Fruit fly (Drosophila melanogaster) whole organism, embryonic: ENCODE data around the gene CG14778.

ENCODE experiments used
- ATbp ChIP-seq: fragments of 200-800 bp; sonication (Bioruptor generic); optimal IDR thresholded peaks from 2 replicates; lab custom pipeline; 2017; ENCODE audit warnings: missing biosample characterization, mild to moderate bottlenecking, missing genetic modification characterization, missing genetic modification reagents
- CG10654 ChIP-seq: fragments of 200-800 bp; sonication (Bioruptor generic); optimal IDR thresholded peaks from 2 replicates; lab custom pipeline; 2016; ENCODE audit warnings: missing biosample characterization, missing genetic modification characterization
- CG11247 ChIP-seq: fragments of 200-800 bp; sonication (Bioruptor generic); IDR thresholded peaks from 2 replicates; pipeline ENCODE4 v1.3.6; 2022; ENCODE audit warnings: missing biosample characterization, missing genetic modification characterization
- CG12071 ChIP-seq: fragments of 200-800 bp; sonication (Bioruptor generic); optimal IDR thresholded peaks from 3 replicates; lab custom pipeline; 2018; ENCODE audit warnings: missing biosample characterization, mild to moderate bottlenecking, missing genetic modification characterization
- CG12104 ChIP-seq: fragments of 200-800 bp; sonication (Bioruptor generic); optimal IDR thresholded peaks from 3 replicates; lab custom pipeline; 2016; ENCODE audit warnings: missing biosample characterization, missing genetic modification characterization
- CG13424 ChIP-seq: fragments of 200-800 bp; sonication (Bioruptor generic); optimal IDR thresholded peaks from 2 replicates; lab custom pipeline; 2019; ENCODE audit warnings: missing biosample characterization, mild to moderate bottlenecking, missing genetic modification characterization, moderate library complexity
- CG1529 ChIP-seq: fragments of 200-800 bp; sonication (Bioruptor generic); optimal IDR thresholded peaks from 3 replicates; lab custom pipeline; 2018; ENCODE audit warnings: missing biosample characterization, missing genetic modification characterization
- CG1603 ChIP-seq: fragments of 200-800 bp; sonication (Bioruptor generic); optimal IDR thresholded peaks from 2 replicates; lab custom pipeline; 2019; ENCODE audit warnings: missing biosample characterization, mild to moderate bottlenecking, missing genetic modification characterization, moderate library complexity
- CG17328 ChIP-seq: fragments of 200-800 bp; sonication (Bioruptor generic); IDR thresholded peaks from 2 replicates; pipeline ENCODE4 v1.3.6; 2022; ENCODE audit warnings: missing biosample characterization, missing genetic modification characterization
- CG18476 ChIP-seq: fragments of 200-800 bp; sonication (Bioruptor generic); optimal IDR thresholded peaks from 2 replicates; lab custom pipeline; 2016; ENCODE audit warnings: missing biosample characterization, mild to moderate bottlenecking, missing genetic modification characterization
- CG2875 ChIP-seq: fragments of 200-800 bp; sonication (Bioruptor generic); optimal IDR thresholded peaks from 2 replicates; lab custom pipeline; 2017; ENCODE audit warnings: missing biosample characterization, mild to moderate bottlenecking, missing genetic modification characterization, missing genetic modification reagents
- CG31365 ChIP-seq: fragments of 200-800 bp; sonication (Bioruptor generic); optimal IDR thresholded peaks from 2 replicates; lab custom pipeline; 2018; ENCODE audit warnings: missing biosample characterization, mild to moderate bottlenecking, missing genetic modification characterization
- CG3407 ChIP-seq: fragments of 200-800 bp; sonication (Bioruptor generic); optimal IDR thresholded peaks from 2 replicates; lab custom pipeline; 2018; ENCODE audit warnings: missing biosample characterization, mild to moderate bottlenecking, missing genetic modification characterization
- CG4424 ChIP-seq: fragments of 200-800 bp; sonication (Bioruptor generic); optimal IDR thresholded peaks from 3 replicates; lab custom pipeline; 2016; ENCODE audit warnings: missing biosample characterization, missing genetic modification characterization
- CG4617 ChIP-seq: fragments of 200-800 bp; sonication (Bioruptor generic); optimal IDR thresholded peaks from 3 replicates; lab custom pipeline; 2016; ENCODE audit warnings: missing biosample characterization, missing genetic modification characterization, borderline replicate concordance
- CG4730 ChIP-seq: fragments of 200-800 bp; sonication (Bioruptor generic); IDR thresholded peaks from 2 replicates; pipeline ENCODE4 v1.3.6; 2022; ENCODE audit warnings: missing biosample characterization, missing genetic modification characterization
- CG7786 ChIP-seq: fragments of 200-800 bp; sonication (Bioruptor generic); optimal IDR thresholded peaks from 2 replicates; lab custom pipeline; 2016; ENCODE audit warnings: missing biosample characterization, missing genetic modification characterization
- CG8765 ChIP-seq: fragments of 200-800 bp; sonication (Bioruptor generic); IDR thresholded peaks from 2 replicates; pipeline ENCODE4 v1.3.6; 2022; ENCODE audit warnings: missing biosample characterization, missing genetic modification characterization
- Dip2 ChIP-seq: fragments of 200-800 bp; sonication (Bioruptor generic); IDR thresholded peaks from 2 replicates; pipeline ENCODE4 v1.3.6; 2022; ENCODE audit warnings: missing biosample characterization, missing genetic modification characterization
- Eip74EF ChIP-seq, 2 experiments: fragments of 200-800 bp in 1 of 2; fragments of >200 bp in 1 of 2; sonication (Bioruptor generic) in 1 of 2; optimal IDR thresholded peaks; 2 replicates each; lab custom pipeline; 2017 to 2019; ENCODE audit warnings: missing biosample characterization in 2 of 2, missing genetic modification characterization in 2 of 2, mild to moderate bottlenecking in 1 of 2, moderate library complexity in 1 of 2
- Ets97D ChIP-seq: fragments of 200-800 bp; sonication (Bioruptor generic); optimal IDR thresholded peaks from 3 replicates; lab custom pipeline; 2016; ENCODE audit warnings: missing biosample characterization, missing genetic modification characterization
- HLH3B ChIP-seq: fragments of 200-800 bp; sonication (Bioruptor generic); IDR thresholded peaks from 2 replicates; pipeline ENCODE4 v1.3.6; 2022; ENCODE audit warnings: missing biosample characterization, missing genetic modification characterization
- HLH4C ChIP-seq: fragments of 200-800 bp; sonication (Bioruptor generic); IDR thresholded peaks from 3 replicates; pipeline ENCODE4 v1.3.6; 2022; ENCODE audit warnings: missing biosample characterization, missing genetic modification characterization; ENCODE audit not compliant: partially characterized antibody
- Lhr ChIP-seq: fragments of 200-800 bp; sonication (Bioruptor generic); optimal IDR thresholded peaks from 3 replicates; lab custom pipeline; 2017; ENCODE audit warnings: mild to moderate bottlenecking, missing biosample characterization, missing genetic modification reagents, missing genetic modification characterization
- Mrtf ChIP-seq: fragments of 200-800 bp; sonication (Bioruptor generic); IDR thresholded peaks from 3 replicates; pipeline ENCODE4 v1.3.6; 2022; ENCODE audit warnings: missing biosample characterization, missing genetic modification characterization
- NFAT ChIP-seq: fragments of 200-800 bp; sonication (Bioruptor generic); IDR thresholded peaks from 2 replicates; pipeline ENCODE4 v1.3.6; 2022; ENCODE audit warnings: missing biosample characterization, missing genetic modification characterization
- Nf-YA ChIP-seq: fragments of 200-800 bp; sonication (Bioruptor generic); IDR thresholded peaks from 2 replicates; pipeline ENCODE4 v1.3.6; 2022; ENCODE audit warnings: missing biosample characterization, missing genetic modification characterization
- Xrp1 ChIP-seq: fragments of 200-800 bp; sonication (Bioruptor generic); IDR thresholded peaks from 2 replicates; pipeline ENCODE4 v1.3.6; 2022; ENCODE audit warnings: missing biosample characterization, missing genetic modification characterization
- YL-1 ChIP-seq: fragments of 200-800 bp; sonication (Bioruptor generic); optimal IDR thresholded peaks from 3 replicates; lab custom pipeline; 2017; ENCODE audit warnings: missing biosample characterization, mild to moderate bottlenecking, missing genetic modification characterization
- az2 ChIP-seq: fragments of 200-800 bp; sonication (Bioruptor generic); optimal IDR thresholded peaks from 3 replicates; lab custom pipeline; 2016; ENCODE audit warnings: missing biosample characterization, missing genetic modification characterization
- caup ChIP-seq: fragments of 200-800 bp; sonication (Bioruptor generic); optimal IDR thresholded peaks from 3 replicates; lab custom pipeline; 2017; ENCODE audit warnings: missing biosample characterization, mild to moderate bottlenecking, missing genetic modification characterization, moderate library complexity; ENCODE audit not compliant: severe bottlenecking
- chinmo ChIP-seq: fragments of 200-800 bp; sonication (Bioruptor generic); IDR thresholded peaks from 4 replicates; pipeline ENCODE4 v1.3.6; 2022; ENCODE audit warnings: missing biosample characterization, missing genetic modification characterization; ENCODE audit not compliant: partially characterized antibody
- eyg ChIP-seq: fragments of 200-800 bp; sonication (Bioruptor generic); optimal IDR thresholded peaks from 3 replicates; lab custom pipeline; 2016; ENCODE audit warnings: missing biosample characterization, missing genetic modification characterization
- insv ChIP-seq, 2 experiments: fragments of 200-800 bp; sonication (Bioruptor generic); optimal IDR thresholded peaks; 3 replicates each; lab custom pipeline; 2016 to 2018; ENCODE audit warnings: missing biosample characterization in 2 of 2, missing genetic modification characterization in 2 of 2
- jing ChIP-seq: fragments of 200-800 bp; sonication (Bioruptor generic); optimal IDR thresholded peaks from 2 replicates; lab custom pipeline; 2018; ENCODE audit warnings: missing biosample characterization, mild to moderate bottlenecking, missing genetic modification characterization
- kay ChIP-seq: fragments of 200-800 bp; sonication (Bioruptor generic); optimal IDR thresholded peaks from 2 replicates; lab custom pipeline; 2016; ENCODE audit warnings: missing biosample characterization, missing genetic modification characterization
- klu ChIP-seq: fragments of 200-800 bp; sonication (Bioruptor generic); IDR thresholded peaks from 2 replicates; pipeline ENCODE4 v1.3.6; 2022; ENCODE audit warnings: missing biosample characterization, missing genetic modification characterization
- lilli ChIP-seq: fragments of 200-800 bp; sonication (Bioruptor generic); optimal IDR thresholded peaks from 3 replicates; lab custom pipeline; 2016; ENCODE audit warnings: missing biosample characterization, missing genetic modification characterization
- org-1 ChIP-seq: fragments of 200-800 bp; sonication (Bioruptor generic); optimal IDR thresholded peaks from 2 replicates; lab custom pipeline; 2017; ENCODE audit warnings: missing biosample characterization, missing genetic modification characterization
- p53 ChIP-seq: fragments of 200-800 bp; sonication (Bioruptor generic); optimal IDR thresholded peaks from 2 replicates; lab custom pipeline; 2016; ENCODE audit warnings: missing biosample characterization, missing genetic modification characterization
- pan ChIP-seq, 4 experiments: fragments of >200 bp in 3 of 4; fragments of 200-800 bp in 1 of 4; sonication (Bioruptor generic) in 1 of 4; optimal IDR thresholded peaks in 3 of 4; IDR thresholded peaks in 1 of 4; 2 replicates each; pipeline versions ENCODE4 v1.3.6 to Lab custom; 2017 to 2022; ENCODE audit warnings: missing biosample characterization in 2 of 4, missing genetic modification characterization in 2 of 4, mixed read lengths in 1 of 4
- pzg ChIP-seq: fragments of 200-800 bp; sonication (Bioruptor generic); optimal IDR thresholded peaks from 3 replicates; lab custom pipeline; 2018; ENCODE audit warnings: missing biosample characterization, mild to moderate bottlenecking, missing genetic modification characterization, moderate library complexity
- rib ChIP-seq: fragments of 200-800 bp; sonication (Bioruptor generic); IDR thresholded peaks from 2 replicates; pipeline ENCODE4 v1.3.6; 2022; ENCODE audit warnings: missing biosample characterization, missing genetic modification characterization
- row ChIP-seq: fragments of 200-800 bp; sonication (Bioruptor generic); IDR thresholded peaks from 3 replicates; pipeline ENCODE4 v1.3.6; 2022; ENCODE audit warnings: missing biosample characterization, missing genetic modification characterization
- schlank ChIP-seq: fragments of 200-800 bp; sonication (Bioruptor generic); optimal IDR thresholded peaks from 2 replicates; lab custom pipeline; 2018; ENCODE audit warnings: missing biosample characterization, mild to moderate bottlenecking, missing genetic modification characterization
- sens ChIP-seq: fragments of 200-800 bp; sonication (Bioruptor generic); peaks from one replicate; lab custom pipeline; 2016; ENCODE audit warnings: missing biosample characterization, missing genetic modification characterization
- stc ChIP-seq: fragments of 200-800 bp; sonication (Bioruptor generic); IDR thresholded peaks from 2 replicates; pipeline ENCODE4 v1.3.6; 2022; ENCODE audit warnings: missing biosample characterization, missing genetic modification characterization
- stwl ChIP-seq: fragments of 200-800 bp; sonication (Bioruptor generic); optimal IDR thresholded peaks from 3 replicates; lab custom pipeline; 2018; ENCODE audit warnings: missing biosample characterization, mild to moderate bottlenecking, missing genetic modification characterization, moderate library complexity
- tin ChIP-seq: fragments of 200-800 bp; sonication (Bioruptor generic); optimal IDR thresholded peaks from 3 replicates; lab custom pipeline; 2016; ENCODE audit warnings: missing biosample characterization, missing genetic modification characterization
- unc-4 ChIP-seq: fragments of 200-800 bp; sonication (Bioruptor generic); IDR thresholded peaks from 2 replicates; pipeline ENCODE4 v1.3.6; 2022; ENCODE audit warnings: missing biosample characterization, missing genetic modification characterization; ENCODE audit not compliant: partially characterized antibody

CG14778 gene

DNA sequence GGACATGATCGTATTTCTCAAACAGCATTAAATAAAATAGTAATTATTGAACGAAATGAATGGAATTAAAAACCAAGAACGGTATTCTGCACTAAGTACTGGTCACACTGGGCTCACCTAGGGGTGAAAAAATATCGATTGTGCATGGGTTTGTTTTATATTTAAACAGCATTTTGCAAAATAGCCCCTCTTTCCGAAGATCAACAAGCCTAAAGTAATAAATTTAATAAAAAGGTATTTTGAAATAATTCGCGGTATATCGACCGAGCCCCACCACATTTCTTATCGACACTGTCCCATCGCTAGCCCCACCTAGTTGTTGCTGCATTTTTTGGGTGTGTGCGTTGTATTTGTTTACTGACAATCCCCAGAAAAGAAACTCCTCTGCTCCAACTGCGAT is 3.3 kb downstream of the CG14778 start, which contains the start of gene pck (continued):
- peak; percentile 70 for TF ChIP-seq CG17328
- no peak for TF ChIP-seq jing
- TF ChIP-seq CG8765 (GFP tag; lab: Robert Waterston, UW): peak; percentile 51
- TF ChIP-seq tin (GFP tag; lab: Kevin White, UChicago): peak; percentile 80
- TF ChIP-seq Dip2 (GFP tag; lab: Robert Waterston, UW): no peak
- TF ChIP-seq klu (GFP tag; lab: Robert Waterston, UW): no peak
- peak; percentile 75 for TF ChIP-seq CG4424 (GFP tag; lab: Kevin White, UChicago)
- peak; percentile 34 for TF ChIP-seq kay
- TF ChIP-seq CG2875 (GFP tag; lab: Kevin White, UChicago): peak; percentile 28
- peak; percentile 71 for TF ChIP-seq az2 (GFP tag; lab: Kevin White, UChicago)
- TF ChIP-seq CG1529: no peak
- peak; percentile 59 for TF ChIP-seq NFAT
- TF ChIP-seq chinmo: 0 out of 4 replicates have a peak, but pooled peaks have one; percentile 48
- no peak for TF ChIP-seq Eip74EF (GFP tag; optimal IDR thresholded peaks at IDR 0.05; lab: Kevin White, UChicago)
- peak; percentile 42 for TF ChIP-seq Lhr (GFP tag; lab: Kevin White, UChicago)
- peak; percentile 74 for TF ChIP-seq row (GFP tag; lab: Robert Waterston, UW)
- TF ChIP-seq CG13424: peak; percentile 51
- TF ChIP-seq HLH4C: peak; percentile 56; the same call in 2 of the 3 replicates
- no peak for TF ChIP-seq p53 (GFP tag; lab: Kevin White, UChicago)
- TF ChIP-seq eyg (GFP tag; lab: Kevin White, UChicago): no peak
- peak; percentile 70; the same call in 1 of the 2 replicates for TF ChIP-seq stc (GFP tag; lab: Robert Waterston, UW)
- TF ChIP-seq CG18476 (GFP tag; lab: Kevin White, UChicago): peak; percentile 54
- TF ChIP-seq Nf-YA (GFP tag; lab: Robert Waterston, UW): no peak
- TF ChIP-seq CG10654 (GFP tag; lab: Kevin White, UChicago): peak; percentile 38
- peak; percentile 65 for TF ChIP-seq CG7786 (GFP tag; lab: Kevin White, UChicago)
- TF ChIP-seq unc-4 (GFP tag; lab: Robert Waterston, UW): peak; percentile 60
- TF ChIP-seq sens (GFP tag; lab: Kevin White, UChicago): peak; percentile 97
- TF ChIP-seq CG11247 (GFP tag; lab: Robert Waterston, UW): 0 out of 2 replicates have a peak, but pooled peaks have one; percentile 42
- no peak for TF ChIP-seq CG12104 (GFP tag; lab: Kevin White, UChicago)
- no peak for TF ChIP-seq CG31365 (tag; lab: Kevin White, UChicago)
- TF ChIP-seq lilli (GFP tag; lab: Kevin White, UChicago): peak; percentile 85
- no peak for TF ChIP-seq pan (optimal IDR thresholded peaks at IDR 0.05; lab: Kevin White, UChicago)
- TF ChIP-seq pan (GFP tag; optimal IDR thresholded peaks at IDR 0.05 in 1 of 2, IDR thresholded peaks at IDR 0.05 in 1 of 2): peak in 1 of 2 experiments; percentile 70
- TF ChIP-seq CG1603 (tag; lab: Kevin White, UChicago): peak; percentile 83
- no peak for TF ChIP-seq schlank
- no peak for TF ChIP-seq CG4730 (GFP tag; lab: Robert Waterston, UW)
- TF ChIP-seq rib (GFP tag; lab: Robert Waterston, UW): no peak
- TF ChIP-seq ATbp (GFP tag; lab: Kevin White, UChicago): peak; percentile 37
- TF ChIP-seq CG12071: no peak
- peak; percentile 45 for TF ChIP-seq Ets97D (GFP tag; lab: Kevin White, UChicago)
- TF ChIP-seq HLH3B (GFP tag; lab: Robert Waterston, UW): peak; percentile 35; the same call in 1 of the 2 replicates
- TF ChIP-seq Xrp1 (GFP tag; lab: Robert Waterston, UW): peak; percentile 82
- TF ChIP-seq stwl (tag; lab: Kevin White, UChicago): peak; percentile 42
- TF ChIP-seq CG3407 (GFP tag; lab: Kevin White, UChicago): peak; percentile 34
- peak; percentile 84 for TF ChIP-seq YL-1
- TF ChIP-seq org-1 (GFP tag; lab: Kevin White, UChicago): no peak
- peak; percentile 81 for TF ChIP-seq CG4617 (GFP tag; lab: Kevin White, UChicago)
- 0 out of 3 replicates have a peak, but pooled peaks have one; percentile 10 for TF ChIP-seq Mrtf (GFP tag; lab: Robert Waterston, UW)
- TF ChIP-seq insv (GFP tag; optimal IDR thresholded peaks at IDR 0.05; lab: Kevin White, UChicago): no peak
- TF ChIP-seq caup (GFP tag; lab: Kevin White, UChicago): peak; percentile 51
- TF ChIP-seq pzg (GFP tag; lab: Kevin White, UChicago): peak; percentile 58
